Fruit fly (Drosophila melanogaster) whole organism, wandering third instar larva: ENCODE data around the gene fzr.

ENCODE experiments used
- Abd-B ChIP-seq: fragments of >200 bp; optimal IDR thresholded peaks from 2 replicates; lab custom pipeline; 2017; ENCODE audit warnings: missing biosample characterization, missing genetic modification characterization
- CG32264 ChIP-seq: fragments of 200-800 bp; sonication (Bioruptor generic); optimal IDR thresholded peaks from 2 replicates; lab custom pipeline; 2016; ENCODE audit warnings: missing biosample characterization, missing genetic modification characterization
- CG9705 ChIP-seq: fragments of 200-800 bp; sonication (Bioruptor generic); optimal IDR thresholded peaks from 2 replicates; lab custom pipeline; 2018; ENCODE audit warnings: missing biosample characterization, mild to moderate bottlenecking, missing genetic modification characterization
- CrebA ChIP-seq: fragments of 200-800 bp; sonication (Bioruptor generic); optimal IDR thresholded peaks from 2 replicates; lab custom pipeline; 2016; ENCODE audit warnings: missing biosample characterization, mild to moderate bottlenecking, missing genetic modification characterization, borderline replicate concordance
- Dfd ChIP-seq: fragments of >200 bp; optimal IDR thresholded peaks from 2 replicates; lab custom pipeline; 2017; ENCODE audit warnings: missing biosample characterization, missing genetic modification characterization
- Dif ChIP-seq: fragments of 200-275, 200-300 bp; sonication (Bioruptor generic); optimal IDR thresholded peaks from 2 replicates; lab custom pipeline; 2018; ENCODE audit warnings: missing biosample characterization, missing genetic modification characterization; ENCODE audit not compliant: partially characterized antibody
- GATAd ChIP-seq: sonication (Bioruptor generic); optimal IDR thresholded peaks from 2 replicates; lab custom pipeline; 2016; ENCODE audit warnings: missing biosample characterization, missing genetic modification characterization
- HLH106 ChIP-seq: fragments of 200-800 bp; optimal IDR thresholded peaks from 3 replicates; lab custom pipeline; 2019; ENCODE audit warnings: missing biosample characterization, mild to moderate bottlenecking, missing genetic modification characterization, moderate library complexity
- Hnf4 ChIP-seq: fragments of 200-800 bp; sonication (Bioruptor generic); optimal IDR thresholded peaks from 2 replicates; lab custom pipeline; 2016; ENCODE audit warnings: missing biosample characterization, mild to moderate bottlenecking, missing genetic modification characterization
- Hr78 ChIP-seq: fragments of >200 bp; optimal IDR thresholded peaks from 2 replicates; lab custom pipeline; 2017; ENCODE audit warnings: missing biosample characterization, missing genetic modification characterization
- Hr83 ChIP-seq: fragments of 200-300 bp; sonication (Bioruptor generic); optimal IDR thresholded peaks from 2 replicates; lab custom pipeline; 2016; ENCODE audit warnings: missing biosample characterization, mild to moderate bottlenecking, missing genetic modification characterization, moderate library complexity; ENCODE audit not compliant: poor library complexity, severe bottlenecking
- Jra ChIP-seq: sonication (Bioruptor generic); optimal IDR thresholded peaks from 2 replicates; lab custom pipeline; 2016; ENCODE audit warnings: missing biosample characterization, missing genetic modification characterization
- Mio ChIP-seq: sonication (Bioruptor generic); optimal IDR thresholded peaks from 2 replicates; lab custom pipeline; 2016; ENCODE audit warnings: missing biosample characterization, missing genetic modification characterization
- Myc ChIP-seq: fragments of >200 bp; optimal IDR thresholded peaks from 2 replicates; lab custom pipeline; 2017
- N ChIP-seq: fragments of >200 bp; optimal IDR thresholded peaks from 2 replicates; lab custom pipeline; 2018; ENCODE audit warnings: missing biosample characterization, missing external identifiers, missing genetic modification characterization
- OdsH ChIP-seq: fragments of 200-800 bp; sonication (Bioruptor generic); optimal IDR thresholded peaks from 2 replicates; lab custom pipeline; 2016; ENCODE audit warnings: missing biosample characterization, mild to moderate bottlenecking, missing genetic modification characterization
- Rel ChIP-seq, 2 experiments: fragments of 200-800 bp; sonication (Bioruptor generic) in 1 of 2; optimal IDR thresholded peaks; 2 replicates in 1 of 2; 3 replicates in 1 of 2; lab custom pipeline; 2016 to 2019; ENCODE audit warnings: mild to moderate bottlenecking in 2 of 2, missing biosample characterization in 2 of 2, missing genetic modification characterization in 2 of 2, moderate library complexity in 1 of 2
- Sp1 ChIP-seq: fragments of 200-800 bp; sonication (Bioruptor generic); optimal IDR thresholded peaks from 3 replicates; lab custom pipeline; 2019; ENCODE audit warnings: missing biosample characterization, mild to moderate bottlenecking, missing genetic modification characterization, moderate library complexity
- Vsx2 ChIP-seq: fragments of 200-300, 225-300 bp; sonication (Bioruptor generic); optimal IDR thresholded peaks from 2 replicates; lab custom pipeline; 2018; ENCODE audit warnings: missing biosample characterization, missing genetic modification characterization; ENCODE audit not compliant: partially characterized antibody
- br ChIP-seq: fragments of 200-800 bp; sonication (Bioruptor generic); optimal IDR thresholded peaks from 2 replicates; lab custom pipeline; 2016; ENCODE audit warnings: missing biosample characterization, missing genetic modification characterization
- brk ChIP-seq: fragments of 200-800 bp; sonication (Bioruptor generic); optimal IDR thresholded peaks from 2 replicates; lab custom pipeline; 2016; ENCODE audit warnings: missing biosample characterization, mild to moderate bottlenecking, missing genetic modification characterization
- dl ChIP-seq, 2 experiments: fragments of 175-275, 200-275 bp in 1 of 2; fragments of 200-275 bp in 1 of 2; sonication (Bioruptor generic); optimal IDR thresholded peaks; lab custom pipeline; 2018; ENCODE audit warnings: mild to moderate bottlenecking in 2 of 2, missing biosample characterization in 2 of 2, missing genetic modification characterization in 2 of 2, moderate library complexity in 2 of 2; ENCODE audit not compliant: partially characterized antibody in 2 of 2, insufficient read depth in 1 of 2
- dmrt93B ChIP-seq: fragments of 200-800 bp; sonication (Bioruptor generic); optimal IDR thresholded peaks from 2 replicates; lab custom pipeline; 2018; ENCODE audit warnings: missing biosample characterization, mild to moderate bottlenecking, missing genetic modification characterization
- dsf ChIP-seq: sonication (Bioruptor generic); optimal IDR thresholded peaks from 2 replicates; lab custom pipeline; 2016; ENCODE audit warnings: missing biosample characterization, missing genetic modification characterization, borderline replicate concordance
- ey ChIP-seq: fragments of 200-800 bp; sonication (Bioruptor generic); optimal IDR thresholded peaks from 2 replicates; lab custom pipeline; 2016; ENCODE audit warnings: missing biosample characterization, missing genetic modification characterization
- foxo ChIP-seq, 2 experiments: fragments of 200-800 bp; sonication (Bioruptor generic); optimal IDR thresholded peaks; 2 replicates in 1 of 2; 3 replicates in 1 of 2; lab custom pipeline; 2016 to 2017; ENCODE audit warnings: missing biosample characterization in 2 of 2, missing genetic modification characterization in 2 of 2
- fru ChIP-seq: fragments of 200-800 bp; sonication (Bioruptor generic); optimal IDR thresholded peaks from 3 replicates; lab custom pipeline; 2016; ENCODE audit warnings: missing biosample characterization, mild to moderate bottlenecking, missing genetic modification characterization
- h ChIP-seq: fragments of 200-800 bp; sonication (Bioruptor generic); optimal IDR thresholded peaks from 3 replicates; lab custom pipeline; 2016; ENCODE audit warnings: missing biosample characterization, mild to moderate bottlenecking, missing genetic modification characterization
- jim ChIP-seq: fragments of 175-275, 200-325 bp; sonication (Bioruptor generic); optimal IDR thresholded peaks from 2 replicates; lab custom pipeline; 2016; ENCODE audit warnings: missing biosample characterization, mild to moderate bottlenecking, missing genetic modification characterization
- lola ChIP-seq: fragments of >200 bp; optimal IDR thresholded peaks from 2 replicates; lab custom pipeline; 2017; ENCODE audit warnings: missing biosample characterization, missing genetic modification characterization
- pan ChIP-seq: fragments of >200 bp; optimal IDR thresholded peaks from 2 replicates; lab custom pipeline; 2017
- psq ChIP-seq: fragments of 200-800 bp; sonication (Bioruptor generic); optimal IDR thresholded peaks from 3 replicates; lab custom pipeline; 2017; ENCODE audit warnings: missing biosample characterization, mild to moderate bottlenecking, missing genetic modification characterization, moderate library complexity
- rgr ChIP-seq: fragments of 200-800 bp; sonication (Bioruptor generic); optimal IDR thresholded peaks from 3 replicates; lab custom pipeline; 2016; ENCODE audit warnings: missing biosample characterization, mild to moderate bottlenecking, missing genetic modification characterization
- sage ChIP-seq: fragments of 200-800 bp; sonication (Bioruptor generic); optimal IDR thresholded peaks from 2 replicates; lab custom pipeline; 2016; ENCODE audit warnings: missing biosample characterization, mild to moderate bottlenecking, missing genetic modification characterization
- sv ChIP-seq: fragments of 200-800 bp; sonication (Bioruptor generic); optimal IDR thresholded peaks from 3 replicates; lab custom pipeline; 2016; ENCODE audit warnings: missing biosample characterization, missing genetic modification characterization
- tai ChIP-seq: sonication (Bioruptor generic); optimal IDR thresholded peaks from 2 replicates; lab custom pipeline; 2016; ENCODE audit warnings: missing biosample characterization, missing genetic modification characterization
- usp ChIP-seq: fragments of >200 bp; optimal IDR thresholded peaks from 2 replicates; lab custom pipeline; 2017; ENCODE audit warnings: missing biosample characterization, missing genetic modification characterization
- woc ChIP-seq: sonication (Bioruptor generic); optimal IDR thresholded peaks from 2 replicates; lab custom pipeline; 2016; ENCODE audit warnings: missing biosample characterization, mild to moderate bottlenecking, missing genetic modification characterization

Gene fzr

dm6 chrX:4684444-4684924 is 5.1 kb upstream of the fzr start:
- peak; percentile 88 for TF ChIP-seq fru
- TF ChIP-seq rgr (GFP tag; lab: Kevin White, UChicago), result peak; percentile 86
- TF ChIP-seq dl (GFP tag; optimal IDR thresholded peaks at IDR 0.05; lab: Kevin White, UChicago; ENCODE audit: insufficient read depth in 1 of 2, partially characterized antibody in 2 of 2), result peak; percentile 24 to 36
- peak; percentile 75 for TF ChIP-seq psq
- peak; percentile 76 for TF ChIP-seq dmrt93B (GFP tag; lab: Kevin White, UChicago)
- no peak for TF ChIP-seq Abd-B (GFP tag; lab: Kevin White, UChicago)
- TF ChIP-seq Myc (lab: Kevin White, UChicago), result no peak
- TF ChIP-seq Hnf4 (GFP tag; lab: Kevin White, UChicago), result peak; percentile 88
- TF ChIP-seq brk (GFP tag; lab: Kevin White, UChicago), result no peak
- peak; percentile 88 for TF ChIP-seq tai (GFP tag; lab: Kevin White, UChicago)
- peak; percentile 84 for TF ChIP-seq Sp1 (GFP tag; lab: Kevin White, UChicago)
- peak; percentile 36 for TF ChIP-seq sage (GFP tag; lab: Kevin White, UChicago)
- no peak for TF ChIP-seq usp (GFP tag; lab: Kevin White, UChicago)
- TF ChIP-seq sv (GFP tag; lab: Kevin White, UChicago), result peak; percentile 69
- peak; percentile 68 for TF ChIP-seq CG32264 (GFP tag; lab: Kevin White, UChicago)
- TF ChIP-seq Jra, result peak; percentile 96
- TF ChIP-seq pan, result no peak
- no peak for TF ChIP-seq CrebA (GFP tag; lab: Kevin White, UChicago)
- TF ChIP-seq jim (GFP tag; lab: Kevin White, UChicago), result peak; percentile 86
- peak; percentile 54 for TF ChIP-seq Dif (GFP tag; lab: Kevin White, UChicago)
- TF ChIP-seq GATAd (GFP tag; lab: Kevin White, UChicago), result peak; percentile 19
- TF ChIP-seq foxo (GFP tag; optimal IDR thresholded peaks at IDR 0.05; lab: Kevin White, UChicago), result peak in 1 of 2 experiments; percentile 91
- no peak for TF ChIP-seq N (GFP tag; lab: Kevin White, UChicago)
- no peak for TF ChIP-seq Rel (GFP tag; optimal IDR thresholded peaks at IDR 0.05; lab: Kevin White, UChicago)
- TF ChIP-seq Rel (tag; optimal IDR thresholded peaks at IDR 0.05; lab: Kevin White, UChicago), result peak; percentile 100
- no peak for TF ChIP-seq Dfd
- TF ChIP-seq Hr78 (GFP tag; lab: Kevin White, UChicago), result no peak
- TF ChIP-seq Hr83 (GFP tag; lab: Kevin White, UChicago), result peak; percentile 86
- peak; percentile 69 for TF ChIP-seq dsf (GFP tag; lab: Kevin White, UChicago)
- TF ChIP-seq OdsH, result peak; percentile 79
- no peak for TF ChIP-seq lola (GFP tag; lab: Kevin White, UChicago)
- TF ChIP-seq Mio (GFP tag; lab: Kevin White, UChicago), result peak; percentile 55
- TF ChIP-seq br, result peak; percentile 87
- peak; percentile 76 for TF ChIP-seq woc
- peak; percentile 65 for TF ChIP-seq CG9705 (GFP tag; lab: Kevin White, UChicago)
- TF ChIP-seq HLH106 (tag; lab: Kevin White, UChicago), result peak; percentile 89
- peak; percentile 89 for TF ChIP-seq ey (GFP tag; lab: Kevin White, UChicago)
- no peak for TF ChIP-seq Vsx2 (GFP tag; lab: Kevin White, UChicago)
- peak; percentile 89 for TF ChIP-seq h (GFP tag; lab: Kevin White, UChicago)

- TF ChIP-seq CG9705 (GFP tag; lab: Kevin White, UChicago) (no peak), foxo (GFP tag; optimal IDR thresholded peaks at IDR 0.05; lab: Kevin White, UChicago) (peak in 1 of 2 experiments; percentile 59), jim (GFP tag; lab: Kevin White, UChicago) (no peak), ey (GFP tag; lab: Kevin White, UChicago) (peak; percentile 52), Myc (lab: Kevin White, UChicago) (no peak), usp (GFP tag; lab: Kevin White, UChicago) (no peak), psq (peak; percentile 10), brk (GFP tag; lab: Kevin White, UChicago) (no peak), dmrt93B (GFP tag; lab: Kevin White, UChicago) (peak; percentile 13), Dfd (no peak), CrebA (GFP tag; lab: Kevin White, UChicago) (no peak), Jra (peak; percentile 35), h (GFP tag; lab: Kevin White, UChicago) (peak; percentile 53), rgr (GFP tag; lab: Kevin White, UChicago) (peak; percentile 46), OdsH (peak; percentile 54), lola (GFP tag; lab: Kevin White, UChicago) (no peak), Hnf4 (GFP tag; lab: Kevin White, UChicago) (peak; percentile 51), Hr83 (GFP tag; lab: Kevin White, UChicago) (no peak), fru (peak; percentile 35), sage (GFP tag; lab: Kevin White, UChicago) (no peak), Rel (GFP tag; optimal IDR thresholded peaks at IDR 0.05; lab: Kevin White, UChicago) (no peak), Rel (tag; optimal IDR thresholded peaks at IDR 0.05; lab: Kevin White, UChicago) (no peak), Abd-B (GFP tag; lab: Kevin White, UChicago) (no peak), Hr78 (GFP tag; lab: Kevin White, UChicago) (no peak), CG32264 (GFP tag; lab: Kevin White, UChicago) (no peak), woc (peak; percentile 54), br (peak; percentile 27), Dif (GFP tag; lab: Kevin White, UChicago) (no peak), Vsx2 (GFP tag; lab: Kevin White, UChicago) (no peak), pan (no peak), N (GFP tag; lab: Kevin White, UChicago) (no peak), Sp1 (GFP tag; lab: Kevin White, UChicago) (peak; percentile 50), dsf (GFP tag; lab: Kevin White, UChicago) (no peak), HLH106 (tag; lab: Kevin White, UChicago) (peak; percentile 52), GATAd (GFP tag; lab: Kevin White, UChicago) (no peak), tai (GFP tag; lab: Kevin White, UChicago) (no peak), dl (GFP tag; optimal IDR thresholded peaks at IDR 0.05; lab: Kevin White, UChicago; ENCODE audit: insufficient read depth in 1 of 2, partially characterized antibody in 2 of 2) (no peak), sv (GFP tag; lab: Kevin White, UChicago) (peak; percentile 12), Mio (GFP tag; lab: Kevin White, UChicago) (no peak)
- TF ChIP-seq, all 38 proteins: peak for 15
Measured at dm6 chrX:4679813-4680381, 560 bp upstream of the fzr start.
